Fruit fly (Drosophila melanogaster): Measurements from ENCODE around the gene CG15024.

Gene CG15024

dm6 chr3L:4463773-4464301 is at the start of gene CG15024:
CG15024 (minus strand) TSS chr3L:4463823.
- TF ChIP-seq psq (optimal IDR thresholded peaks at IDR 0.05): no peak
- no peak for TF ChIP-seq ttk (optimal IDR thresholded peaks at IDR 0.05)
- TF ChIP-seq Myc (optimal IDR thresholded peaks at IDR 0.05): no peak
- TF ChIP-seq Sin3A (optimal IDR thresholded peaks at IDR 0.05): no peak
- no peak for TF ChIP-seq insv (optimal IDR thresholded peaks at IDR 0.05)
- no peak for TF ChIP-seq h (optimal IDR thresholded peaks at IDR 0.05)

DNA sequence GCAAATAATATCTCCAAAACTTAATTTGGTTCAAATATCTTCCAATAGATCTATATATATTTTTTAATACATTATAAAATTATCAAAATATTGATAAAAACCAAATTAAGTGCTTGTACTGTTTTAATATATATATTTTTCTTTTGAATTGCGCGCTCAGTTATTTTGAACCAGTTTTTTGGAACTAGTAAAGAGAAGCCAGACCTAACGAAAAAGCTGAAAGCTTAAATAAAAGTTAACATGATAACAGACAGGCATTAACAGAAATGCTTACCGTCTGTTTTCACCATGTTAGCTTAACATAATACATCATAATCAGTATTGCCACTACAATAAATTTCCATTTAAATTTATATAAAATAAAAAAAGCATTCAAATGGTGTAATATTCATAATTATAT is 46.7 kb upstream of the CG15024 start:
- no peak for TF ChIP-seq h (optimal IDR thresholded peaks at IDR 0.05)
- TF ChIP-seq Myc (optimal IDR thresholded peaks at IDR 0.05): no peak
- no peak for TF ChIP-seq Sin3A (optimal IDR thresholded peaks at IDR 0.05)

DNA sequence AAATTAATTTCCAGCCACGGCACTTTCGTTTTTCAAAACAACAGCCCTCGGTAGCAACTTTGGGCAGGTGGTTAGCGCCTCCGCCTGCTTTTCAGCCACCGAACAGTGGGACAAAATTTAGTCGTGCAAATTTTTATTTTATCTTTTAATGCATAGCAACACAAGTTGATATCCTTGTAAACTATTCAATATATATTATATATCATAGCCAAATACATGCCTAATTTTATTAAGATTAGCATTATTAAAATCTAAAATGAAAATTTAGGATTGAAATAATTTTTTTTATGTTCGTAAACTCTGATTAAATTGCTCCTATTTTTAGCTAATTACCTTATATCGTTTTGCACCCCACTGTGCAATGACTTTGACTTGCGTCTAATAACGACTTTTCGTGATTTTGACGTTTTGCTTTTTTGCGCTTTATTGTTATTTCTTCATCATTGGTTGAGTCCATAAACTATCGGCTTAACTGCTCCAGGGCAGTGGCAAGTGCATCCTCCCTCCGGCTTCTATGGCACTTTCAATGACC is 45.4 kb upstream of the CG15024 start:
- TF ChIP-seq psq (optimal IDR thresholded peaks at IDR 0.05) (no peak), insv (optimal IDR thresholded peaks at IDR 0.05) (no peak), h (optimal IDR thresholded peaks at IDR 0.05) (no peak), Sin3A (optimal IDR thresholded peaks at IDR 0.05) (no peak), ttk (optimal IDR thresholded peaks at IDR 0.05) (no peak), Myc (optimal IDR thresholded peaks at IDR 0.05) (no peak)

DNA sequence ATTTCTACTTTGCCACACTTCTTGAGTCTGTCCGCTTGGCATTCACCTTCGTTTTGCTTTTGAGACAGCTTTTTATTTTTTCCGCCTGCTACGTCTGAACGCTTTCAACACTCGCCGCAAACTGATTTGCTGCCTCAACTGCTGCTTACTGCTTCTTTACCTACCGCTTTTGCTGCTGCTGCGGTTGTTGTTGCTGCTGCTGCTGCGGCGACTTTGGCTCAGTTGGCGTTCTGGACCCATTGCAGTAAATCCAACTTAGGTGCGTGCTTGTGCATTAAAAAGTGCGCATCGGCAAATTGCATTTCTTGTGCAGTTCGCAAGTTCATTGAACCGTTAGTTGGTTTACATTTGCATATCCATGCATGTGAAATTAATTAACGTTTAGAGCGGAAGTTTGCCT is 44.7 kb upstream of the CG15024 start, which contains the start of gene NT1:
TSS of gene NT1 (minus strand) at position 127 of the 400 bp plus-strand sequence.
- TF ChIP-seq Myc (optimal IDR thresholded peaks at IDR 0.05) (no peak), insv (optimal IDR thresholded peaks at IDR 0.05) (no peak), psq (optimal IDR thresholded peaks at IDR 0.05) (no peak), h (optimal IDR thresholded peaks at IDR 0.05) (no peak), ttk (optimal IDR thresholded peaks at IDR 0.05) (no peak), Sin3A (optimal IDR thresholded peaks at IDR 0.05) (no peak)

DNA sequence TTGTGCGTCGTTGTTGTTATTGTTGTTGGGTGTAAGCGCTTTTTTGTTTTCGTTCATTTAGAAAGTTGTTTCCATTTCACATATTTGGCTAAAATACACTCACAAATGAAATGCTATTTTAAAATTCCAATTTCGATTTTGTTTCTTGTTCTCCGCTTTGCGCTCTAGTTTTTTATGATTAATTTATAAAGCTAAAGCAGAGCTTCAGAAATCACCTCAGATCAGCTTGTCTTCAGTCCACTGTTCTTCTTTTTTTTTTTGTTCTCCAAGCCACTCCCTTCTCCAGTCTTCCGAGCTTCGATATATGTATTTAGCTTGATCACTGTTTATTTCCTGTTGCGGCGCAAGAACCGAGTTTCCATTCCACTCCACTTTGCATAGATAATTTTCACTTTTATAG is 44.2 kb upstream of the CG15024 start:
- no peak for TF ChIP-seq Myc (optimal IDR thresholded peaks at IDR 0.05)
- TF ChIP-seq h (optimal IDR thresholded peaks at IDR 0.05): no peak
- TF ChIP-seq Sin3A (optimal IDR thresholded peaks at IDR 0.05): no peak
- TF ChIP-seq ttk (optimal IDR thresholded peaks at IDR 0.05): no peak
- TF ChIP-seq insv (optimal IDR thresholded peaks at IDR 0.05): no peak
- no peak for TF ChIP-seq psq (optimal IDR thresholded peaks at IDR 0.05)

- TF ChIP-seq insv (optimal IDR thresholded peaks at IDR 0.05): no peak
These were observed 37.8 kb upstream of the CG15024 start for dm6 chr3L:4501406-4501805.

- TF ChIP-seq insv (optimal IDR thresholded peaks at IDR 0.05): no peak
- TF ChIP-seq Sin3A (optimal IDR thresholded peaks at IDR 0.05): no peak
- TF ChIP-seq ttk (optimal IDR thresholded peaks at IDR 0.05): no peak
- TF ChIP-seq Myc (optimal IDR thresholded peaks at IDR 0.05): no peak
- no peak for TF ChIP-seq psq (optimal IDR thresholded peaks at IDR 0.05)
- no peak for TF ChIP-seq h (optimal IDR thresholded peaks at IDR 0.05)
These were observed 36.8 kb upstream of the CG15024 start, which contains the start of gene CG13720 for dm6 chr3L:4500400-4500799. CG13720 (minus strand) TSS chr3L:4500500.

DNA sequence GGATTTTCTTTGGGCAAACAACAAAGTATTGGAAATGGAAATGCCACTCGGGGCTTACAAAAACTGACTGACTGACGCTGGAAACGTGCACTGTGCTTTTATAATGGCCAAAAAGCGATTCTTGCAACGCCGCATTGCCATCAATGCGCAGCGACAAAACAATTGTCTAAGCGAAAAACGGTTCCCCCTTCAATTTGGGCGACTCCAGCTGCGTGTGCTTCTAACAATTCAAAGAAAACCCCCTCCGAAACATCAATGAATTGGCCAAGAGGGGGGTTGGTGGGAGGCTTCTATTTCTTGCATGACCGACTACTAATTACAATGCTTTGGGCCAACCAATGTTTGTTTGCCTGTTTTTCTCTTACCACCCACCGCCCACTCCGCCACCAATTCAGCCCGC is 34.1 kb upstream of the CG15024 start, which contains the start of gene CG13721:
TSS of gene CG13721 (minus strand) at position 101 of the 400 bp plus-strand sequence.
- TF ChIP-seq Myc (optimal IDR thresholded peaks at IDR 0.05) (no peak), ttk (optimal IDR thresholded peaks at IDR 0.05) (no peak), Sin3A (optimal IDR thresholded peaks at IDR 0.05) (no peak), insv (optimal IDR thresholded peaks at IDR 0.05) (no peak), psq (optimal IDR thresholded peaks at IDR 0.05) (no peak), h (optimal IDR thresholded peaks at IDR 0.05) (no peak)

- TF ChIP-seq h (optimal IDR thresholded peaks at IDR 0.05): no peak
- no peak for TF ChIP-seq psq (optimal IDR thresholded peaks at IDR 0.05)
- no peak for TF ChIP-seq insv (optimal IDR thresholded peaks at IDR 0.05)
- TF ChIP-seq ttk (optimal IDR thresholded peaks at IDR 0.05): no peak
- TF ChIP-seq Myc (optimal IDR thresholded peaks at IDR 0.05): no peak
- TF ChIP-seq Sin3A (optimal IDR thresholded peaks at IDR 0.05): no peak
These were observed 31.0 kb upstream of the CG15024 start for dm6 chr3L:4494603-4495002.

DNA sequence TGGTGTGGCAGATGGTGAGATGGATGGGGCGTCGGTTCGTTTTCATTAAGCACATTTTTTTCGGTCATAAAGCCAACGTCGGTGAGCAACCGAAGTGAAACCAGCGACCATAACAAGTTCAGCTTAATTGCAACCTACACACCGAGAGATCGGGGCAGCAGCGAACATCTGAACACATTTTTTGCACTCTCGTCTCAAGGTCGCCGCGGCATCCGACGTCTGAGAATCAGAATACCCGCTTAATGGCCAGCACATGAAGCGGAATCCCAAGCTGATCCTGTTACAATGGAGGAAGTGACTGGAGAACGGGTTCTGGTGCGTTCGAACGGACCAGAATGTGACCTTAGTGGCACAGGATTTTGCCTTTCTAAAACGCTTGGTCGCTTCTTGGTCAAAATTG is 30.0 kb upstream of the CG15024 start:
- TF ChIP-seq h (optimal IDR thresholded peaks at IDR 0.05): no peak
- TF ChIP-seq insv (optimal IDR thresholded peaks at IDR 0.05): no peak
- TF ChIP-seq Myc (optimal IDR thresholded peaks at IDR 0.05): no peak
- TF ChIP-seq psq (optimal IDR thresholded peaks at IDR 0.05): no peak
- no peak for TF ChIP-seq ttk (optimal IDR thresholded peaks at IDR 0.05)
- TF ChIP-seq Sin3A (optimal IDR thresholded peaks at IDR 0.05): no peak

DNA sequence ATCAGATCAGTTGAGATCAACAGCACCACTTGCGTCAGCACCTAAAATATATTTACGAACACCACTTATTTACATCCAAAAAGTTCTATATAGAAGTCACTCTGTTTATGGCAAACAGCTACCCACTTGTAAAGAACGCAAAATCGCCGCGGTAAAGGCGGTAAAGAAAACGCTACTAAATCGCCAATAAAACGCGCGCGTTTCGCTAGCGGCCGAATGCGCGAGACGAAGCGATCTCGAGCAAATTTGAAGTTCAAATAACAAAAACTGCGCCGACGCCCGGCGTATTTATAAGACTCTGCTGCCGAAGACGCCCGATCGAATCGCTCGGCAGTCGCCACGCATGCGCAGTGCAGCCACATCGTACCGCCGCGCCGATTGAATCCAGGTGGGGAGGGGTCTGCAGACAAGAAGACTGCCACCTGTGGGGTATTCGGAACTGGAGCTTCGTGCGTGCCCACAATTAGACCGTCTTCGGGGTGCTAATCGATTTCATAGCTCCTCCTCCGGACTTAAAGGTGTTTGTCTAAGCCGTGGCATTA is 27.1 kb upstream of the CG15024 start, which contains the start of gene CG13722:
TSS of gene CG13722 (minus strand) at position 262 of the 542 bp plus-strand sequence.
- TF ChIP-seq insv (optimal IDR thresholded peaks at IDR 0.05) (no peak), h (optimal IDR thresholded peaks at IDR 0.05) (no peak), psq (optimal IDR thresholded peaks at IDR 0.05) (no peak), Myc (optimal IDR thresholded peaks at IDR 0.05) (no peak), Sin3A (optimal IDR thresholded peaks at IDR 0.05) (no peak), ttk (optimal IDR thresholded peaks at IDR 0.05) (no peak)

DNA sequence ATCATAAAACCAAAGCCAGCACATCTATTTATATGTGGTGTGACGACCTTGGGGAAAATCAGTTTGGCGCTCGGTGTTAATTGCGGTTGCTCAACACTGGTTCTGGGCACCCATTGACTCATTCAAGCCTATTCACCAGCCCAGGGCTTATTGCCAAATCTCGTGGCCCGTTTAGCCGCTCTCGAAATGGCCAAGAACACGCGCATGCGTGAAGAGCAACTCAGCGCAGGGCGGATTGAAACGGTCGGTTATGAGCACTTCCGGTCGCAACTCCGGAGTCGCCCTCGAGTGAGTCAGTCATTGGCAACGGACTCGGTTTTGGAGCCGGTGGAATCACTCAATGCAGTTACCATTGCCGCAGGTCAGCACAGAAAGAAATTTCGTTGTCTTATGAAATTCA is 25.9 kb upstream of the CG15024 start:
- TF ChIP-seq ttk (optimal IDR thresholded peaks at IDR 0.05) (no peak), psq (optimal IDR thresholded peaks at IDR 0.05) (no peak), h (optimal IDR thresholded peaks at IDR 0.05) (no peak), Sin3A (optimal IDR thresholded peaks at IDR 0.05) (no peak), insv (optimal IDR thresholded peaks at IDR 0.05) (no peak), Myc (optimal IDR thresholded peaks at IDR 0.05) (no peak)

DNA sequence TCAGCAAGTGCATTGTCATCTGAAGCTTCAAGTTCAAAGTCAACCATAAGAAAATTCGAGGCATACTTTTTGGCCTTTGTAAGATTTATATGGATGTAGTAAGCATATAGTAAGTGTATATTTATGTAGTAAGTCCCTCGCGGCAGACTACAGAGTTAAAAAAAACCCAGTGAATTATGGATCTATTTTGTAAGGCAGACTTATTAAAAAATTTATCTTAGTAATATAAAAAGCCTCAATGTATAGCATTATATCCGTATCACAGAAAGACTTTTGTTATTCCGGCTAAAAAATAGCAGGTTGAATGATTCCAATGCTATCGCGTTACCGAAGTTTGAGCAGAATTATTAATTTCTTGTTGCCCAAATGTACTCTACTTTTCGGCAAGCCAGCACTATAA is 21.0 kb upstream of the CG15024 start:
- TF ChIP-seq Sin3A (optimal IDR thresholded peaks at IDR 0.05): no peak
- TF ChIP-seq h (optimal IDR thresholded peaks at IDR 0.05): no peak
- no peak for TF ChIP-seq Myc (optimal IDR thresholded peaks at IDR 0.05)
- TF ChIP-seq insv (optimal IDR thresholded peaks at IDR 0.05): no peak
- no peak for TF ChIP-seq psq (optimal IDR thresholded peaks at IDR 0.05)
- TF ChIP-seq ttk (optimal IDR thresholded peaks at IDR 0.05): no peak
